Fruit fly (Drosophila melanogaster): ENCODE results near the gene Alp1.

DNA sequence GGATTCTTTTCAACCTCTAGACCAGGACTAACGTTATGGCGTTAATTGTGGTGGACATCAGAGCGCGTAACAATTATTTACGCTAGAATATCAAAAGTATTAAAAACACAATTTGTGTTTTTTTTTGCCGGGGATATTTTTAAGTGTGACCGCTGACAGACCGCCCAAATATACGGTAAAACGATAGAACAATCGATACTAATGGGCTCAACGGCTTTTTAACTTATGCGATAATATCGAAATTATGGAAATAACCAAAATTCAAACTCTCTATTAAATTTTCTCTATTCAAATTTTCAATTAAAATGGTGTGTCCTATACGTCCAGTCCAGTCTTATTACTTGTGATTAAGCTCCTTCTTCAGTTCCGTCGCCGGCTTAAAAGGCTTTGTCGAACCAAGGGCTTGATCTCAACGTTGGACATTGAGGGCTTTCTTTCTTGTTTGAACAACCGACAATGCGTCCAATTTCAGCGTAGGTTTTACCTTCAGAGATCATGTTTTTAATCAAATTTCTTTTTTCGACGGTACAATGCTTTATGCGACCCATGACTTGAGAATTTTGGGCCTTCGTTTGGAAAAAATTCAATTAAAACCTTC lies 3.3 kb downstream of the Alp1 start, which contains the start of gene CG5664:
- TF ChIP-seq Pif1A (GFP tag; optimal IDR thresholded peaks at IDR 0.05): no peak
- no peak for TF ChIP-seq CG32121 (GFP tag; IDR thresholded peaks at IDR 0.05)
- TF ChIP-seq rn (GFP tag; IDR thresholded peaks at IDR 0.05): no peak
- no peak for TF ChIP-seq D1 (tag; optimal IDR thresholded peaks at IDR 0.05)
- TF ChIP-seq CG34367 (tag; optimal IDR thresholded peaks at IDR 0.05): no peak
- no peak for TF ChIP-seq gl (tag; optimal IDR thresholded peaks at IDR 0.05)
- TF ChIP-seq Snoo (tag; optimal IDR thresholded peaks at IDR 0.05): no peak
- TF ChIP-seq CG15710 (tag; optimal IDR thresholded peaks at IDR 0.05): no peak
